Worm (Caenorhabditis elegans): Measurements from ENCODE around the gene ZK896.5.

Gene ZK896.5

DNA sequence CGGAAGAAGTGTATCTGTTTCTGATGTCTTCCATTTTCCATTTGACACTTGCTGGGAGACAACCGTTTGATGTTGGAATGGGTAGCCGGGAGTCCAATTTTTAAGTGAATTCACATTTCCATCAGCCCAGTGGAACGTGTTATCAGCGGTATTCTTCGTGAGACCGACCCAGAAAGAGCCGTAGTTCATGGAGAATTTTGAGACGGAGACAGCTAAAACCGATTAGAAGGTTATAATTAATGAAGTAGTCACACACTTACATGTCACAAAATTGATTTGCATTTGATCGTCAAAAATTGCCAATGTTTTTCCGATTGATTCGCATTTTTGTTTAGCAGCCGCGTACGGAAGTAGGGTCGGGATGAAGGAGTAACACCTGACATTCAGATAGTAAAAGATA, 10.1 kb downstream of the ZK896.5 start:
- peak; percentile 21 for TF ChIP-seq pqm-1 (tag; optimal IDR thresholded peaks at IDR 0.05)
- TF ChIP-seq zag-1 (tag; optimal IDR thresholded peaks at IDR 0.05) = no peak
- TF ChIP-seq elt-2 (tag; optimal IDR thresholded peaks at IDR 0.05) = peak; percentile 71

DNA sequence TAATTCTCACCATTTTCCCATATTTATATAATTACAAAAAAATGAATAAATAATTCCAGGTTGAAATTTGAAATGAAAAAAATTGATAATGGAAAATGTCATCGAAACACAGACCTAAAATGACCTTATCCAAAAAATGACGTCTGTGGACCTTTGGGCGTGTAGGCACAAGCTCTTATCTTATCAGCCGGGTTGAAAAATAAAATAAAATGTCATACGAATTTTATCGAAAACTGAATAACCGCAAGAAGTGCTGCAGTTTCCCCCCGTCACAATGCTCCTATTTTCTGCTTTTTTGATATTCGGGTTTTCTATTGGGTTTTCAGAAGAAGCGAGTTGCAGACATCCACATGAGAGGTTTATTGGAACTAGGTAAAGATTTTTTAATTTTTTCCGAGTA, 13.6 kb downstream of the ZK896.5 start, which contains the start of gene clec-186:
clec-186 (plus strand) TSS at position 226 of the 400 bp plus-strand sequence.
- TF ChIP-seq nhr-76 (tag; optimal IDR thresholded peaks at IDR 0.05) (no peak), pqm-1 (tag; optimal IDR thresholded peaks at IDR 0.05) (peak; percentile 88), jun-1 (tag; optimal IDR thresholded peaks at IDR 0.05) (peak; percentile 11), elt-1 (tag; optimal IDR thresholded peaks at IDR 0.05) (no peak), nhr-23 (tag; optimal IDR thresholded peaks at IDR 0.05) (no peak), elt-2 (tag; optimal IDR thresholded peaks at IDR 0.05) (peak; percentile 96), unc-39 (tag; optimal IDR thresholded peaks at IDR 0.05) (no peak)

DNA sequence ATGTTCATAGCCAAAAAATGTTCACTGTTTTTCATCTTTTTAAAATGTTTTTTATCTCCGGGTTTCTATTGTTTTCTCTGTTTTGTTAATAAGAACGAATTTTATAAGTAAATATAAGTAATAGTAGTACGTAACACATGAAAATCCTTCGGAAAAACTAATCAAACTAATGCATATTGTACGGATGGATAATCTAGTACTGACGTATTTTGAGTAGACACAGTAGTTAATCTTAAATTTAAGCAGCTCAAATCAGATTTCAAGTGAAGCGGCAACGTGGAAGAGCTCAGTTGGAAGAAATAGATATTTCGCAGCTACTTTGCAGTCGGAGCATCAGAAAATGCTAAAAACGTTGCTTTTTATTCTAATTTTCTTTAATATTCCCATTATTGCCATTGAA, 19.6 kb downstream of the ZK896.5 start, which contains the start of gene gcy-18:
gcy-18 (plus strand) TSS at position 301 of the 400 bp plus-strand sequence.
- TF ChIP-seq nhr-25 (tag; optimal IDR thresholded peaks at IDR 0.05) (no peak), ceh-28 (tag; optimal IDR thresholded peaks at IDR 0.05) (no peak), mml-1 (tag; optimal IDR thresholded peaks at IDR 0.05) (no peak), pqm-1 (tag; optimal IDR thresholded peaks at IDR 0.05) (no peak), nhr-77 (tag; optimal IDR thresholded peaks at IDR 0.05) (no peak), nhr-67 (tag; optimal IDR thresholded peaks at IDR 0.05) (no peak), fkh-2 (tag; optimal IDR thresholded peaks at IDR 0.05) (no peak), eor-1 (tag; optimal IDR thresholded peaks at IDR 0.05) (no peak), pha-4 (tag; optimal IDR thresholded peaks at IDR 0.05) (no peak)

ce11 chrIV:12855248-12855647, 24.2 kb downstream of the ZK896.5 start, which contains the start of gene nstp-5:
Gene nstp-5 (plus strand): TSS chrIV:12855548.
- TF ChIP-seq zag-1 (tag; optimal IDR thresholded peaks at IDR 0.05) (no peak), elt-1 (tag; optimal IDR thresholded peaks at IDR 0.05) (no peak), unc-62 (GFP tag; optimal IDR thresholded peaks at IDR 0.05) (no peak), mml-1 (tag; optimal IDR thresholded peaks at IDR 0.05) (no peak), ceh-82 (tag; optimal IDR thresholded peaks at IDR 0.05) (no peak), fkh-2 (tag; optimal IDR thresholded peaks at IDR 0.05) (no peak), skn-1 (tag; optimal IDR thresholded peaks at IDR 0.05) (no peak), elt-3 (tag; optimal IDR thresholded peaks at IDR 0.05) (no peak), hmg-11 (tag; optimal IDR thresholded peaks at IDR 0.05) (no peak), jun-1 (tag; optimal IDR thresholded peaks at IDR 0.05) (no peak), ztf-11 (tag; optimal IDR thresholded peaks at IDR 0.05) (no peak), lsy-12 (tag; optimal IDR thresholded peaks at IDR 0.05) (no peak), nfya-1 (tag; optimal IDR thresholded peaks at IDR 0.05; ENCODE audit: insufficient read depth) (no peak), R02D3.7 (tag; optimal IDR thresholded peaks at IDR 0.05) (no peak), lin-39 (tag; optimal IDR thresholded peaks at IDR 0.05) (no peak), sea-2 (GFP tag; optimal IDR thresholded peaks at IDR 0.05) (no peak)

DNA sequence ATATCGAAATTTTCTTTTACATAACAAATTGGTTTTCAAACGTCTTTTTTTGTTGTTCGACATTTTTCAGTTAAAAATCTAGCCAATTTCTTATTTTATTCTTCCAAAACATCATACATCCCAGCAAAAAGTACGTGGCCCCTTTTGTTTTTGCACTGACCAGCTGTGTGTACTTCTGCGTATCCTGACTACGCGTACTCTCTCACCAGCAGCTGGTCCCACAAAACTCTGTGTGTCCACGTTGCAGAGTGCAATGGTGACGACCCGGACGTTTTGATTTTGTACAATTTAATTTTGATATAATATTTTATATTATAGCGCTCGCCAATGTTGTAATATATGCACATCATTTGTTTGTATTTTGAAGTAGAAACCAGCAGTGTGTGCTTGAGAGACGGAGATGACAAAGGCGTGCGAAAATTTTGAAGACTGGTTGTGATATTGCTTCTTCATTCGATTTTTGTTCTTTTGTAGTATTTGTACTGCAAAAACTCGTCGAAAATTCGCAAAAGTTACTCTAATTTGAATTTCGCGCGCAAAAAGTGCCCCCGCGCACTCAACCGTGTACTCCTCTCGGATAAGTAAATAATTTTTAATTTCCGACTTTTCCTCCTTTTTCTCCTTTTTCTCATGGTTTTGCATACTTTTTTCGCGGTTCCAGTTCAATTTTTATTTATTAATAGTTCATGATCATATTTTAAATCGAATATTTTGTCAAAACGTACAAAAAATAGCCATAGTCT, 24.9 kb downstream of the ZK896.5 start:
- TF ChIP-seq elt-2 (tag; optimal IDR thresholded peaks at IDR 0.05) (peak; percentile 7), mdl-1 (tag; optimal IDR thresholded peaks at IDR 0.05) (no peak)

DNA sequence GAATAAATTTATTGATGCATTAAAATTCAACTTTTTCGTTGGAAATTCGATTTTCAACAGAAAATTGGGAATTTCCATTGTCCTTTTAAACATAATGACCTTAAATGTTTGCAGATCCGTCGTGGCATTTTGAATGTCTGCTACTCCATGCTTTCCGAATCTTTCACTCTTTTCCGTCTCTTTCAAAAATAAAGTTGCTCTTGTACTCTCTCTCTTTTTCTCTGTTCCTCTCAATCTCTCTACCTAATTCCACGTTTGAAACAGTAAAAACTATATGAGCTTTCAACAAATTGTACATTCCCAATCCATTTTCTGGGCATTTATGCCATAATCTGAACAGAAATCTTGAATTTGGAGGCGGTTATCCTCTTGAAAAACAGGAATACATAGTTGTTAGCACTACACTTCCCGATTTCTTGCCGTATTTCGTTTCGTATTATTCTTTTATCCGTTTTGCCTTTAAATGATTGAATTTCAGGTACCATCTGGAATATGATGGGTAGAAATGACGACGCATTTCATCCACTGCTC, 30.4 kb downstream of the ZK896.5 start, which contains the start of gene srf-3:
srf-3 (plus strand) TSS at position 481 of the 531 bp plus-strand sequence.
- no peak for TF ChIP-seq nhr-28 (tag; optimal IDR thresholded peaks at IDR 0.05)
- no peak for TF ChIP-seq mdl-1 (tag; optimal IDR thresholded peaks at IDR 0.05)
- TF ChIP-seq lin-15B (tag; optimal IDR thresholded peaks at IDR 0.05) = no peak
- no peak for TF ChIP-seq elt-2 (tag; optimal IDR thresholded peaks at IDR 0.05)
- no peak for TF ChIP-seq ceh-28 (tag; optimal IDR thresholded peaks at IDR 0.05)
- no peak for TF ChIP-seq fos-1 (tag; optimal IDR thresholded peaks at IDR 0.05)
- TF ChIP-seq nhr-25 (tag; optimal IDR thresholded peaks at IDR 0.05) = no peak
- TF ChIP-seq nhr-76 (tag; optimal IDR thresholded peaks at IDR 0.05) = no peak
- no peak for TF ChIP-seq R02D3.7 (tag; optimal IDR thresholded peaks at IDR 0.05)
- TF ChIP-seq zag-1 (tag; optimal IDR thresholded peaks at IDR 0.05) = no peak
- TF ChIP-seq nfya-1 (tag; optimal IDR thresholded peaks at IDR 0.05; ENCODE audit: insufficient read depth) = peak; percentile 26
- TF ChIP-seq elt-1 (tag; optimal IDR thresholded peaks at IDR 0.05) = no peak
- TF ChIP-seq ztf-11 (tag; optimal IDR thresholded peaks at IDR 0.05) = no peak
- TF ChIP-seq fkh-10 (GFP tag; optimal IDR thresholded peaks at IDR 0.05) = no peak
- TF ChIP-seq skn-1 (tag; optimal IDR thresholded peaks at IDR 0.05) = no peak
- TF ChIP-seq hmg-11 (tag; optimal IDR thresholded peaks at IDR 0.05) = peak; percentile 11
- TF ChIP-seq pqm-1 (tag; optimal IDR thresholded peaks at IDR 0.05) = no peak
- no peak for TF ChIP-seq nhr-11 (tag; optimal IDR thresholded peaks at IDR 0.05)
- no peak for TF ChIP-seq nhr-67 (tag; optimal IDR thresholded peaks at IDR 0.05)
- peak; percentile 39 for TF ChIP-seq pha-4 (tag; optimal IDR thresholded peaks at IDR 0.05)

Data from whole organism, L3 larva.